Fruit fly (Drosophila melanogaster) whole organism, prepupa: Measurements from ENCODE around the gene CG7320.

Experiments used
- Blimp-1 ChIP-seq: fragments of 200-800 bp; sonication (Bioruptor generic); optimal IDR thresholded peaks from 3 replicates; lab custom pipeline; 2017; ENCODE audit warnings: missing biosample characterization, missing genetic modification characterization, mild to moderate bottlenecking, moderate library complexity, missing genetic modification reagents
- CG10631 ChIP-seq: fragments of 200-800 bp; sonication (Bioruptor generic); optimal IDR thresholded peaks from 2 replicates; lab custom pipeline; 2016; ENCODE audit warnings: missing biosample characterization, missing genetic modification characterization
- CG11294 ChIP-seq: fragments of 200-800 bp; sonication (Bioruptor generic); IDR thresholded peaks from 2 replicates; pipeline ENCODE4 v1.3.6; 2022; ENCODE audit warnings: missing biosample characterization, missing genetic modification characterization
- CG11762 ChIP-seq: fragments of 200-800 bp; sonication (Bioruptor generic); optimal IDR thresholded peaks from 3 replicates; lab custom pipeline; 2016; ENCODE audit warnings: missing biosample characterization, missing genetic modification characterization; ENCODE audit not compliant: insufficient read depth
- CG15336 ChIP-seq: fragments of 200-800 bp; sonication (Bioruptor generic); IDR thresholded peaks from 2 replicates; pipeline ENCODE4 v1.3.6; 2022; ENCODE audit warnings: missing biosample characterization, missing genetic modification characterization
- CG1621 ChIP-seq: fragments of 200-800 bp; sonication (Bioruptor generic); optimal IDR thresholded peaks from 3 replicates; lab custom pipeline; 2018; ENCODE audit warnings: missing biosample characterization, mild to moderate bottlenecking, missing genetic modification characterization
- CG16779 ChIP-seq: fragments of 200-800 bp; sonication (Bioruptor generic); optimal IDR thresholded peaks from 3 replicates; lab custom pipeline; 2017; ENCODE audit warnings: missing biosample characterization, mild to moderate bottlenecking, missing genetic modification characterization
- CG34406 ChIP-seq: fragments of 200-800 bp; sonication (Bioruptor generic); optimal IDR thresholded peaks from 3 replicates; lab custom pipeline; 2016; ENCODE audit warnings: missing biosample characterization, missing genetic modification characterization
- CG3919 ChIP-seq: fragments of 200-800 bp; sonication (Bioruptor generic); optimal IDR thresholded peaks from 3 replicates; lab custom pipeline; 2016; ENCODE audit warnings: missing biosample characterization, missing genetic modification characterization
- CG4318 ChIP-seq: fragments of 200-800 bp; sonication (Bioruptor generic); optimal IDR thresholded peaks from 3 replicates; lab custom pipeline; 2017; ENCODE audit warnings: missing biosample characterization, mild to moderate bottlenecking, missing genetic modification characterization
- CG6163 ChIP-seq: fragments of 200-800 bp; sonication (Bioruptor generic); IDR thresholded peaks from 3 replicates; pipeline ENCODE4 v1.3.6; 2022; ENCODE audit warnings: missing biosample characterization, missing genetic modification characterization
- CG6276 ChIP-seq: fragments of 200-800 bp; sonication (Bioruptor generic); optimal IDR thresholded peaks from 2 replicates; lab custom pipeline; 2017; ENCODE audit warnings: missing biosample characterization, mild to moderate bottlenecking, missing genetic modification characterization
- CG7368 ChIP-seq: fragments of 200-800 bp; sonication (Bioruptor generic); optimal IDR thresholded peaks from 3 replicates; lab custom pipeline; 2016; ENCODE audit warnings: missing biosample characterization, missing genetic modification characterization
- CG8119 ChIP-seq: fragments of 200-800 bp; sonication (Bioruptor generic); IDR thresholded peaks from 3 replicates; pipeline ENCODE4 v1.3.6; 2022; ENCODE audit warnings: missing biosample characterization, missing genetic modification characterization
- CG8319 ChIP-seq: fragments of 200-800 bp; sonication (Bioruptor generic); optimal IDR thresholded peaks from 3 replicates; lab custom pipeline; 2016; ENCODE audit warnings: missing biosample characterization, missing genetic modification characterization
- CG9139 ChIP-seq: fragments of 200-800 bp; sonication (Bioruptor generic); optimal IDR thresholded peaks from 3 replicates; lab custom pipeline; 2017; ENCODE audit warnings: missing biosample characterization, mild to moderate bottlenecking, missing genetic modification characterization
- Eip75B ChIP-seq: fragments of 200-800 bp; sonication (Bioruptor generic); optimal IDR thresholded peaks from 3 replicates; lab custom pipeline; 2016; ENCODE audit warnings: missing biosample characterization, missing genetic modification characterization
- Eip93F ChIP-seq: fragments of 200-800 bp; sonication (Bioruptor generic); optimal IDR thresholded peaks from 2 replicates; lab custom pipeline; 2016; ENCODE audit warnings: missing biosample characterization, mild to moderate bottlenecking, missing genetic modification characterization
- Ets21C ChIP-seq: fragments of 200-800 bp; sonication (Bioruptor generic); optimal IDR thresholded peaks from 3 replicates; lab custom pipeline; 2016; ENCODE audit warnings: missing biosample characterization, missing genetic modification characterization
- Gug ChIP-seq: fragments of 200-800 bp; sonication (Bioruptor generic); IDR thresholded peaks from 2 replicates; pipeline ENCODE4 v1.3.6; 2022; ENCODE audit warnings: missing biosample characterization, missing genetic modification characterization
- Hr38 ChIP-seq: sonication (Bioruptor generic); optimal IDR thresholded peaks from 2 replicates; lab custom pipeline; 2016; ENCODE audit warnings: missing biosample characterization, missing genetic modification characterization
- Hr4 ChIP-seq: fragments of 200-800 bp; sonication (Bioruptor generic); optimal IDR thresholded peaks from 3 replicates; lab custom pipeline; 2016; ENCODE audit warnings: missing biosample characterization, missing genetic modification characterization
- Lpt ChIP-seq: fragments of 200-800 bp; sonication (Bioruptor generic); optimal IDR thresholded peaks from 3 replicates; lab custom pipeline; 2016; ENCODE audit warnings: missing biosample characterization, missing genetic modification characterization
- Met ChIP-seq: fragments of 200-800 bp; sonication (Bioruptor generic); optimal IDR thresholded peaks from 3 replicates; lab custom pipeline; 2016; ENCODE audit warnings: missing biosample characterization, missing genetic modification characterization
- OdsH ChIP-seq: fragments of 200-800 bp; sonication (Bioruptor generic); optimal IDR thresholded peaks from 3 replicates; lab custom pipeline; 2016; ENCODE audit warnings: missing biosample characterization, missing genetic modification characterization
- Sox102F ChIP-seq: fragments of 200-800 bp; sonication (Bioruptor generic); optimal IDR thresholded peaks from 2 replicates; lab custom pipeline; 2016; ENCODE audit warnings: missing biosample characterization, mild to moderate bottlenecking, missing genetic modification characterization
- Sox14 ChIP-seq: fragments of 200-800 bp; sonication (Bioruptor generic); optimal IDR thresholded peaks from 3 replicates; lab custom pipeline; 2016; ENCODE audit warnings: missing biosample characterization, missing genetic modification characterization
- Sox15 ChIP-seq: fragments of 200-800 bp; sonication (Bioruptor generic); optimal IDR thresholded peaks from 3 replicates; lab custom pipeline; 2016; ENCODE audit warnings: missing biosample characterization, missing genetic modification characterization
- achi ChIP-seq: fragments of 200-800 bp; sonication (Bioruptor generic); optimal IDR thresholded peaks from 3 replicates; lab custom pipeline; 2016; ENCODE audit warnings: missing biosample characterization, missing genetic modification characterization
- acj6 ChIP-seq: fragments of 200-800 bp; sonication (Bioruptor generic); optimal IDR thresholded peaks from 3 replicates; lab custom pipeline; 2016; ENCODE audit warnings: missing biosample characterization, missing genetic modification characterization
- cyc ChIP-seq: fragments of 200-800 bp; sonication (Bioruptor generic); optimal IDR thresholded peaks from 3 replicates; lab custom pipeline; 2016; ENCODE audit warnings: missing biosample characterization, missing genetic modification characterization
- dsx ChIP-seq: fragments of 200-800 bp; optimal IDR thresholded peaks from 3 replicates; lab custom pipeline; 2019; ENCODE audit warnings: missing biosample characterization, mild to moderate bottlenecking, missing genetic modification characterization, moderate library complexity; ENCODE audit not compliant: poor library complexity, severe bottlenecking
- eg ChIP-seq: fragments of 200-800 bp; sonication (Bioruptor generic); IDR thresholded peaks from 3 replicates; pipeline ENCODE4 v1.3.6; 2022; ENCODE audit warnings: missing biosample characterization, missing genetic modification characterization
- esn ChIP-seq: fragments of 200-800 bp; sonication (Bioruptor generic); optimal IDR thresholded peaks from 2 replicates; lab custom pipeline; 2016; ENCODE audit warnings: missing biosample characterization, mild to moderate bottlenecking, missing genetic modification characterization, moderate library complexity
- fd85E ChIP-seq: fragments of 200-800 bp; sonication (Bioruptor generic); optimal IDR thresholded peaks from 3 replicates; lab custom pipeline; 2016; ENCODE audit warnings: missing biosample characterization, missing genetic modification characterization
- fkh ChIP-seq: fragments of 200-800 bp; sonication (Bioruptor generic); optimal IDR thresholded peaks from 3 replicates; lab custom pipeline; 2017; ENCODE audit warnings: missing biosample characterization, mild to moderate bottlenecking, missing genetic modification characterization, moderate library complexity
- ss ChIP-seq, 2 experiments: fragments of 200-800 bp; sonication (Bioruptor generic); optimal IDR thresholded peaks; 2 replicates in 1 of 2; 3 replicates in 1 of 2; lab custom pipeline; 2017 to 2018; ENCODE audit warnings: mild to moderate bottlenecking in 2 of 2, missing biosample characterization in 2 of 2, missing genetic modification characterization in 2 of 2, moderate library complexity in 1 of 2
- topi ChIP-seq: fragments of 200-800 bp; sonication (Bioruptor generic); optimal IDR thresholded peaks from 3 replicates; lab custom pipeline; 2016; ENCODE audit warnings: missing biosample characterization, missing genetic modification characterization
- vri ChIP-seq: fragments of 200-800 bp; sonication (Bioruptor generic); optimal IDR thresholded peaks from 3 replicates; lab custom pipeline; 2016; ENCODE audit warnings: missing biosample characterization, mild to moderate bottlenecking, missing genetic modification characterization

The CG7320 gene

DNA sequence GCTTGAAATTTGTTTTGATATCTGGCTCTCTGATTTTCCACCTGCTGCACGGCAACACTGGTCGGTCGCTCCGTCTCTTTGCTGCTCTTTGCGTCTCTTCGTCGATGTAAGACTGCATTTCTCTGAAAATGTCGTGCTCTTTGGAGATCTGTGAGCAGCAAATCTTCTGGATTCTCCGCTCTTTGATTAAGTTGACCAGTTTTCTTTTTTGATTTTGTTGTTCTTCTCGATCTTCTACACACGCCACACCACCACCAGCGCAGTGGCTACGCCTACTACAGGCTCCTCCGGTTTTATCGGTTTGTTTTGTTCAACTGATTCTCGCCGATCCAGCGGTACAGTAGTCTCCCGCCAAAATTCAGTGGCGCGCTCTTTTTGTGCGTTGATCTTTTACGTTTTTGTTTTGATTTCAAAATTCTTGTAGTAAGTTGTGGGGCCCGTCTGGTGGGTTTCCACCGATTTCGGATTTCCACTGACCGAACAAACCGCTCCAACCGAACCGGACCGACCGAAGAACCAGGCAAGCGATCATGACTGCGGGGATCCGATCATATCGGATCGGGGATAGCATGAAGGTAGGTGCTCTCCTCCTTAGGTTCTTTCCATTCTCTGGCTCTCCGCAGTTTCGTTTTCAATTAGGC lies 33.0 kb downstream of the CG7320 start:
- TF ChIP-seq CG1621 (tag; lab: Kevin White, UChicago): peak; percentile 63
- no peak for TF ChIP-seq dsx
- no peak for TF ChIP-seq OdsH
- no peak for TF ChIP-seq CG8319 (GFP tag; lab: Kevin White, UChicago)
- no peak for TF ChIP-seq fkh (GFP tag; lab: Kevin White, UChicago)
- TF ChIP-seq achi: no peak
- TF ChIP-seq cyc (GFP tag; lab: Kevin White, UChicago): no peak
- no peak for TF ChIP-seq Lpt
- TF ChIP-seq CG15336 (GFP tag; lab: Robert Waterston, UW): peak; percentile 32; the same call in 1 of the 2 replicates
- no peak for TF ChIP-seq CG7368
- TF ChIP-seq Hr4: no peak
- peak; percentile 3 for TF ChIP-seq CG16779 (tag; lab: Kevin White, UChicago)
- peak; percentile 9 for TF ChIP-seq Eip75B (GFP tag; lab: Kevin White, UChicago)
- no peak for TF ChIP-seq Sox102F
- peak; percentile 24 for TF ChIP-seq CG10631 (GFP tag; lab: Kevin White, UChicago)
- TF ChIP-seq Met: no peak
- no peak for TF ChIP-seq esn (GFP tag; lab: Kevin White, UChicago)
- no peak for TF ChIP-seq CG11294 (GFP tag; lab: Robert Waterston, UW)
- TF ChIP-seq Eip93F (GFP tag; lab: Kevin White, UChicago): no peak
- TF ChIP-seq Blimp-1: peak; percentile 38
- TF ChIP-seq fd85E (GFP tag; lab: Kevin White, UChicago): no peak
- TF ChIP-seq CG11762 (GFP tag; lab: Kevin White, UChicago): no peak
- peak; percentile 17 for TF ChIP-seq CG6276 (GFP tag; lab: Kevin White, UChicago)
- TF ChIP-seq CG9139 (GFP tag; lab: Kevin White, UChicago): peak; percentile 22
- no peak for TF ChIP-seq CG34406 (GFP tag; lab: Kevin White, UChicago)
- peak in 1 of 2 experiments; percentile 18 for TF ChIP-seq ss (GFP tag; optimal IDR thresholded peaks at IDR 0.05; lab: Kevin White, UChicago)
- TF ChIP-seq eg: peak; percentile 54; the same call in 2 of the 3 replicates
- no peak for TF ChIP-seq Gug (GFP tag; lab: Robert Waterston, UW)
- peak; percentile 8 for TF ChIP-seq vri (GFP tag; lab: Kevin White, UChicago)
- no peak for TF ChIP-seq Ets21C
- TF ChIP-seq Hr38 (GFP tag; lab: Kevin White, UChicago): no peak
- peak; percentile 20 for TF ChIP-seq CG3919 (GFP tag; lab: Kevin White, UChicago)
- TF ChIP-seq CG6163: peak; percentile 77; the same call in 2 of the 3 replicates
- TF ChIP-seq CG8119: 0 out of 3 replicates have a peak, but pooled peaks have one; percentile 17
- TF ChIP-seq topi (GFP tag; lab: Kevin White, UChicago): no peak
- peak; percentile 19 for TF ChIP-seq Sox14 (GFP tag; lab: Kevin White, UChicago)
- TF ChIP-seq Sox15 (GFP tag; lab: Kevin White, UChicago): no peak
- no peak for TF ChIP-seq CG4318 (GFP tag; lab: Kevin White, UChicago)
- TF ChIP-seq acj6: no peak
- TF ChIP-seq, all 60 proteins: peak for 15

DNA sequence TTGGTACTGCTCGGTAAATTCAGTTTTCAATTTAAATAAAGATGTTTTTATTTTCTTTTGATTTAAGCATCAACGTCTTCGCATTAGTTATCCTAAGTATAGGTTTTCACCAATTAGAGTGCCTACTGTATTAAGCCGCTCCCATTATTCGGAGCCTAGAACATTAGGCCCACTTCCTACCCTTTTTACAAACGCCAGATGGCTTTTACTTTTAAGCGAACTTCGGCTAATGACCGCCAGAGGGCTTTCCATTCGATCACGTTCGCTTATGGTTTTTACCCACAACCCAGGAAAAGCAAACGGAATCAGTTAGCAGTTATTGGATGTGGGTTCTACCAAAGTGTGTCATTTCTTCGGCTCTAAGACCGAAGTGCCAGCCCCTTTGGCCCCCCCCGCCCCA lies 34.1 kb downstream of the CG7320 start:
- TF ChIP-seq CG16779 (tag; lab: Kevin White, UChicago) (no peak), ss (GFP tag; optimal IDR thresholded peaks at IDR 0.05; lab: Kevin White, UChicago) (no peak), Lpt (no peak)
- TF ChIP-seq, all 60 proteins: peak for 0
